Worm (Caenorhabditis elegans) whole organism, L2 larva: ENCODE measurements around the gene C24B9.3.

ENCODE experiments used
- ama-1 ChIP-seq: fragments of 150-350 bp; optimal IDR thresholded peaks from 2 replicates; lab custom pipeline; 2018; ENCODE audit warnings: inconsistent platforms
- nhr-129 ChIP-seq: fragments of 150-350 bp; optimal IDR thresholded peaks from 2 replicates; lab custom pipeline; 2014; ENCODE audit warnings: missing biosample characterization, missing genetic modification characterization
- sem-4 ChIP-seq: fragments of 150-350 bp; optimal IDR thresholded peaks from 2 replicates; lab custom pipeline; 2014; ENCODE audit warnings: missing biosample characterization, missing genetic modification reagents, missing genetic modification characterization
- unc-39 ChIP-seq: fragments of 150-350 bp; optimal IDR thresholded peaks from 2 replicates; lab custom pipeline; 2014; ENCODE audit warnings: missing biosample characterization, missing genetic modification characterization

ce11 chrV:2698826-2699225 lies 12.6 kb downstream of the C24B9.3 start, which contains the start of gene nuo-5:
- TF ChIP-seq sem-4 (tag; lab: Kevin White, UChicago) (no peak), nhr-129 (tag; lab: Kevin White, UChicago) (no peak), ama-1 (lab: Kevin White, UChicago) (no peak), unc-39 (no peak)
